Worm (Caenorhabditis elegans) whole organism, early embryonic: ENCODE data around the gene C18H7.11.

Experiments
- B0310.2 ChIP-seq: sonication (generic microtip); optimal IDR thresholded peaks from 2 replicates; lab custom pipeline; 2016; ENCODE audit warnings: mild to moderate bottlenecking, missing genetic modification characterization, missing compliant biosample characterization
- ceh-13 ChIP-seq: fragments of 200-800 bp; sonication (Bioruptor generic); optimal IDR thresholded peaks from 2 replicates; lab custom pipeline; 2018; ENCODE audit warnings: mild to moderate bottlenecking, missing genetic modification characterization, missing compliant biosample characterization
- flt-1 ChIP-seq: fragments of 200-800 bp; sonication (Bioruptor generic); IDR thresholded peaks from 2 replicates; pipeline ENCODE4 v1.3.6; 2022; ENCODE audit warnings: missing genetic modification characterization, missing compliant biosample characterization
- hnd-1 ChIP-seq: sonication (generic microtip); optimal IDR thresholded peaks from 2 replicates; lab custom pipeline; 2016; ENCODE audit warnings: missing genetic modification characterization, missing compliant biosample characterization
- pes-1 ChIP-seq: fragments of 200-800 bp; sonication (Bioruptor generic); IDR thresholded peaks from 2 replicates; pipeline ENCODE4 v1.3.6; 2022; ENCODE audit warnings: missing genetic modification reagents, missing genetic modification characterization, missing compliant biosample characterization
- tbx-37 ChIP-seq: fragments of 200-800 bp; sonication (Bioruptor generic); conservative IDR thresholded peaks from 2 replicates; pipeline ENCODE4 v1.3.6; 2022; ENCODE audit warnings: missing genetic modification reagents, missing genetic modification characterization, missing compliant biosample characterization
- tra-4 ChIP-seq: sonication (generic microtip); optimal IDR thresholded peaks from 2 replicates; lab custom pipeline; 2017; ENCODE audit warnings: missing genetic modification characterization, missing compliant biosample characterization

ce11 chrIV:605431-605830 lies 8.7 kb downstream of the C18H7.11 start:
- no peak for TF ChIP-seq flt-1 (GFP tag; lab: Robert Waterston, UW)
- TF ChIP-seq hnd-1 = no peak
- no peak for TF ChIP-seq ceh-13
- peak; percentile 17; the same call in 1 of the 2 replicates for TF ChIP-seq pes-1
- no peak for TF ChIP-seq tra-4
- no peak for TF ChIP-seq tbx-37 (GFP tag; lab: Robert Waterston, UW)
- TF ChIP-seq B0310.2 (tag; lab: Kevin White, UChicago) = no peak
